Worm (Caenorhabditis elegans) whole organism, midembryonic: ENCODE measurements around the gene thoc-7.

Source experiments
- T22C8.4 ChIP-seq: fragments of 200-800 bp; sonication (Bioruptor generic); IDR thresholded peaks from 2 replicates; pipeline ENCODE4 v1.3.6; 2022; ENCODE audit warnings: missing genetic modification characterization, missing compliant biosample characterization
- klf-2 ChIP-seq: fragments of 200-800 bp; sonication (Bioruptor generic); conservative IDR thresholded peaks from 2 replicates; pipeline ENCODE4 v1.3.6; 2022; ENCODE audit warnings: missing genetic modification reagents, missing genetic modification characterization, missing compliant biosample characterization

DNA sequence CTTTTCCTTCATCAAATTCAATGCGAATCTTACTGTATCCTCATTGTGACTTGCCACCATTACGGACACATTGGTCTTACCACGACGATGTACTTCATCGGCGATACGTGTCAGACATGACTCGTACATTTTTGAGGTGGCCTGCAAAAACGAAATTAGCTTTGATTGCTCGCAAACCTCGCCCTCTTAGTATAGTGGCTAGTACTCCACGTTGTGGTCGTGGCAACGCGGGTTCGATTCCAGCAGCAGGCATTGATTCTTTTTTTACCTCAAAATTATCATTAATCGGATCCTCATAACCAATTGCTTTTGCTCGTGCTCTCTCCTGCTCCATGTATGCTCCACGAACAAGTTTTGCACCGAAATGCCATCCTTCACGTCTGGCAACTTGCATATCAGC is 12.4 kb upstream of the thoc-7 start:
- TF ChIP-seq T22C8.4 = no peak
- no peak for TF ChIP-seq klf-2 (GFP tag; lab: Robert Waterston, UW)
